Fruit fly (Drosophila melanogaster): ENCODE results near the gene CG5391.
"Not testable (repeated sequence)": the region's sequence is repeated elsewhere in the genome, so short reads cannot be mapped to it uniquely, and the experiment has no call there.

DNA sequence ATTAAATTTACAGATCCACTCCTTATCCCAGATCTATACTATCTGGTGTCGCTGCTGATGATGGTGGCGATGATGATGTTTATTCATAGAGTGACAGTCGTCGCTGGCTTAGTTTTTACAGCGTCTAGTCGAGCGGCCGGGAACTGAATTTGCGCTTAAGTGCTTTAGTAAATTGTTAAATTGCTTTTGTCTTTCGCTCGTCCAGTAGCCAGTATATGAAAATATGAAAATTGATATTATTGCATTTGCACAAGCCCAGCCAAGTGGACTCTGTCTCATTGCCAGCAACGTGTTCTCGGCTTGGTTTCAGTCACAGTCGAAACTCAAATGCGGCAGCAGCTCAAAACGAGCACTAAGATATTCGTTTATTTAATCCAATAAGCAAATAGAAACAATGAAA, 35.4 kb downstream of the CG5391 start, which contains the start of gene CG7084:
- TF ChIP-seq EcR (GFP tag; optimal IDR thresholded peaks at IDR 0.05); psq (optimal IDR thresholded peaks at IDR 0.05); pan (optimal IDR thresholded peaks at IDR 0.05); usp (GFP tag; optimal IDR thresholded peaks at IDR 0.05); CG8478 (optimal IDR thresholded peaks at IDR 0.05); Dll (optimal IDR thresholded peaks at IDR 0.05): not testable (repeated sequence)

All from whole organism.